Worm (Caenorhabditis elegans): Measurements from ENCODE around the gene CC8.3.

ce11 chrIV:3628896-3629641, 13.0 kb downstream of the CC8.3 start:
- TF ChIP-seq sea-1 (GFP tag; conservative IDR thresholded peaks at IDR 0.05) (no peak), pes-1 (GFP tag; IDR thresholded peaks at IDR 0.05) (no peak), ets-7 (tag; optimal IDR thresholded peaks at IDR 0.05) (no peak), tra-4 (tag; optimal IDR thresholded peaks at IDR 0.05) (no peak), ama-1 (optimal IDR thresholded peaks at IDR 0.05) (no peak), tbx-37 (GFP tag; conservative IDR thresholded peaks at IDR 0.05) (no peak), flt-1 (GFP tag; IDR thresholded peaks at IDR 0.05) (no peak), scrt-1 (GFP tag; IDR thresholded peaks at IDR 0.05) (no peak), hnd-1 (tag; optimal IDR thresholded peaks at IDR 0.05) (no peak), aly-1 (tag; optimal IDR thresholded peaks at IDR 0.05) (no peak), B0310.2 (tag; optimal IDR thresholded peaks at IDR 0.05) (no peak)
